Comparison of ENCODE assay signal across 6 fruit fly cellular contexts in the genomic region with DNA sequence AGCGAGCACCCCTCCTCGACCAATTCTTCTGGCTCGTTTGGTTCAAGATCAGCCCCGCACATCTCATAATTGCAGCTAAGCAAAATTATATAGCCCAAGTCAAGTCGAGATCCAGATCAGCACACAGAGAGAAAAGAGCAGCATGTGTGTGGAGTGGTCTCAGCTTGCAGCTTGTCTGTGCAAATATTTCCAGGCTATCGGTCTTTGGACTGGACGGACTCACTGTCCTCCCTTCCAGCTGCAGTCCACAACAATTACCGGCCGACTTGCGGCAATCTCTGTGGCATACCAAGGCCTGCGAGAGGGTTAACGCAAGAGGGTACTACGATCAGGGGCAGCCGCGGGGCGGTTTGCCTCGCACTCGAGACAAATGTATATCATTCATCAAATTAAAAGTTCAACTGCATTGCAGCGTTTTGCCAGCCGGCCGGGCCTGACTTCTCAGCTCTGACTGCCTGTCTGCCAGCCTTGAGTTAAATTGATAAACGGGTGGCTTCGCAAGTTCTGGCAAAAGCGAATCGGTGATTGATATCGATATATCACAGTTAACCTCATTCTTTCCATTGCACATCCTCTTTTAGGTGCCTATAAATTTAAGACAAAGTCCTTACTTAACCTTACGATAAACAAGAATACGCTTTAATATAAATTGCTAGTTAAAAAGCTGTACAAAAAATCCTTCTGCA.
TF ChIP-seq lines count a peak whose summit lies in the region.

No protein-coding gene starts in this region.

- TF ChIP-seq CTCF in whole organism, embryonic (GFP tag; optimal IDR thresholded peaks at IDR 0.05; lab: Kevin White, UChicago): no peak

TF ChIP-seq in whole organism, 6 proteins besides CTCF, POLR2A, EP300 and RAD21:
- TF ChIP-seq Dll (optimal IDR thresholded peaks at IDR 0.05; lab: Kevin White, UChicago) (peak; percentile 79), CG8478 (optimal IDR thresholded peaks at IDR 0.05; lab: Kevin White, UChicago) (no peak)

TF ChIP-seq in whole organism, adult, 20 proteins besides CTCF, POLR2A, EP300 and RAD21:
- TF ChIP-seq tj (GFP tag; optimal IDR thresholded peaks at IDR 0.05; lab: Kevin White, UChicago) (peak; percentile 56), CG5204 (GFP tag; optimal IDR thresholded peaks at IDR 0.05; lab: Kevin White, UChicago) (no peak)

TF ChIP-seq in whole organism, embryonic, 481 proteins besides CTCF, POLR2A, EP300 and RAD21:
- peak; percentile 23 for TF ChIP-seq Med (GFP tag; lab: Kevin White, UChicago)
- 0 out of 2 replicates have a peak, but pooled peaks have one; percentile 23 for TF ChIP-seq rib (GFP tag; IDR thresholded peaks at IDR 0.05; lab: Robert Waterston, UW)
- no peak for TF ChIP-seq pfk (GFP tag; optimal IDR thresholded peaks at IDR 0.05; lab: Kevin White, UChicago)
- TF ChIP-seq Optix (GFP tag; IDR thresholded peaks at IDR 0.05; lab: Robert Waterston, UW): 0 out of 3 replicates have a peak, but pooled peaks have one; percentile 6
- no peak for TF ChIP-seq Awh (GFP tag; IDR thresholded peaks at IDR 0.05; lab: Robert Waterston, UW)
- TF ChIP-seq shn (GFP tag; optimal IDR thresholded peaks at IDR 0.05; lab: Kevin White, UChicago): no peak

TF ChIP-seq in whole organism, prepupa, 60 proteins besides CTCF, POLR2A, EP300 and RAD21 (continues in another document):
- TF ChIP-seq Sox14 (GFP tag; optimal IDR thresholded peaks at IDR 0.05; lab: Kevin White, UChicago): no peak
- TF ChIP-seq Ets96B (tag; optimal IDR thresholded peaks at IDR 0.05; lab: Kevin White, UChicago): no peak
- no peak for TF ChIP-seq CG16779 (tag; optimal IDR thresholded peaks at IDR 0.05; lab: Kevin White, UChicago)
- TF ChIP-seq Sox15 (GFP tag; optimal IDR thresholded peaks at IDR 0.05; lab: Kevin White, UChicago): no peak
- peak; percentile 33 for TF ChIP-seq CG10631 (GFP tag; optimal IDR thresholded peaks at IDR 0.05; lab: Kevin White, UChicago)
- TF ChIP-seq CG34406 (GFP tag; optimal IDR thresholded peaks at IDR 0.05; lab: Kevin White, UChicago): no peak
- TF ChIP-seq CG6808 (GFP tag; optimal IDR thresholded peaks at IDR 0.05; lab: Kevin White, UChicago): no peak
- TF ChIP-seq Hr4 (GFP tag; optimal IDR thresholded peaks at IDR 0.05; lab: Kevin White, UChicago): no peak
- TF ChIP-seq CG31627 (GFP tag; optimal IDR thresholded peaks at IDR 0.05; lab: Kevin White, UChicago): no peak
- TF ChIP-seq CG11294 (GFP tag; IDR thresholded peaks at IDR 0.05; lab: Robert Waterston, UW): no peak
- TF ChIP-seq CG7368 (GFP tag; optimal IDR thresholded peaks at IDR 0.05; lab: Kevin White, UChicago): no peak
- TF ChIP-seq fd85E (GFP tag; optimal IDR thresholded peaks at IDR 0.05; lab: Kevin White, UChicago): no peak
- no peak for TF ChIP-seq Eip93F (GFP tag; optimal IDR thresholded peaks at IDR 0.05; lab: Kevin White, UChicago)
- no peak for TF ChIP-seq Eip75B (GFP tag; optimal IDR thresholded peaks at IDR 0.05; lab: Kevin White, UChicago)
- TF ChIP-seq Lpt (GFP tag; optimal IDR thresholded peaks at IDR 0.05; lab: Kevin White, UChicago): no peak
- no peak for TF ChIP-seq CG8119 (GFP tag; IDR thresholded peaks at IDR 0.05; lab: Robert Waterston, UW)
- TF ChIP-seq spab (GFP tag; optimal IDR thresholded peaks at IDR 0.05; lab: Kevin White, UChicago): no peak
- TF ChIP-seq Hr38 (GFP tag; optimal IDR thresholded peaks at IDR 0.05; lab: Kevin White, UChicago): no peak
- TF ChIP-seq topi (GFP tag; optimal IDR thresholded peaks at IDR 0.05; lab: Kevin White, UChicago): peak; percentile 40
- TF ChIP-seq Smox (GFP tag; optimal IDR thresholded peaks at IDR 0.05; lab: Kevin White, UChicago): no peak
- peak; percentile 3 for TF ChIP-seq fd59A (GFP tag; optimal IDR thresholded peaks at IDR 0.05; lab: Kevin White, UChicago)
- no peak for TF ChIP-seq Hr39 (GFP tag; optimal IDR thresholded peaks at IDR 0.05; lab: Kevin White, UChicago)
- TF ChIP-seq CG9139 (GFP tag; optimal IDR thresholded peaks at IDR 0.05; lab: Kevin White, UChicago): no peak
- TF ChIP-seq ss (GFP tag; optimal IDR thresholded peaks at IDR 0.05; lab: Kevin White, UChicago): peak in 1 of 2 experiments; percentile 39
- TF ChIP-seq Ets21C (GFP tag; optimal IDR thresholded peaks at IDR 0.05; lab: Kevin White, UChicago): no peak

TF ChIP-seq in whole organism, pupa, 21 proteins besides CTCF, POLR2A, EP300 and RAD21:
- TF ChIP-seq Pif1A (GFP tag; optimal IDR thresholded peaks at IDR 0.05; lab: Kevin White, UChicago) (no peak), CG17806 (tag; optimal IDR thresholded peaks at IDR 0.05; lab: Kevin White, UChicago) (no peak), CG32121 (GFP tag; IDR thresholded peaks at IDR 0.05; lab: Robert Waterston, UW) (no peak), CG14655 (GFP tag; optimal IDR thresholded peaks at IDR 0.05; lab: Kevin White, UChicago) (peak; percentile 40), fd96Ca (GFP tag; IDR thresholded peaks at IDR 0.05; lab: Robert Waterston, UW) (0 out of 3 replicates have a peak, but pooled peaks have one; percentile 30), Snoo (tag; optimal IDR thresholded peaks at IDR 0.05; lab: Kevin White, UChicago) (no peak), D1 (tag; optimal IDR thresholded peaks at IDR 0.05; lab: Kevin White, UChicago) (peak; percentile 17), CG13204 (GFP tag; optimal IDR thresholded peaks at IDR 0.05; lab: Kevin White, UChicago) (peak; percentile 17), gl (tag; optimal IDR thresholded peaks at IDR 0.05; lab: Kevin White, UChicago) (no peak), CG10348 (GFP tag; IDR thresholded peaks at IDR 0.05; lab: Robert Waterston, UW) (no peak), CG8159 (tag; optimal IDR thresholded peaks at IDR 0.05; lab: Kevin White, UChicago) (no peak), Pif1B (GFP tag; optimal IDR thresholded peaks at IDR 0.05; lab: Kevin White, UChicago) (no peak), CG34367 (tag; optimal IDR thresholded peaks at IDR 0.05; lab: Kevin White, UChicago) (no peak), rn (GFP tag; IDR thresholded peaks at IDR 0.05; lab: Robert Waterston, UW) (no peak), CG15710 (tag; optimal IDR thresholded peaks at IDR 0.05; lab: Kevin White, UChicago) (no peak), CG8301 (tag; optimal IDR thresholded peaks at IDR 0.05; lab: Kevin White, UChicago) (no peak), Ets98B (GFP tag; IDR thresholded peaks at IDR 0.05; lab: Robert Waterston, UW) (no peak), CG9948 (tag; optimal IDR thresholded peaks at IDR 0.05; lab: Kevin White, UChicago) (no peak), CG12605 (GFP tag; IDR thresholded peaks at IDR 0.05; lab: Robert Waterston, UW) (no peak), CG4496 (GFP tag; IDR thresholded peaks at IDR 0.05; lab: Robert Waterston, UW) (0 out of 3 replicates have a peak, but pooled peaks have one; percentile 27), EcR (GFP tag; optimal IDR thresholded peaks at IDR 0.05; lab: Kevin White, UChicago) (peak; percentile 32)

TF ChIP-seq in whole organism, wandering third instar larva, 38 proteins besides CTCF, POLR2A, EP300 and RAD21:
- no peak for TF ChIP-seq GATAd (GFP tag; optimal IDR thresholded peaks at IDR 0.05; lab: Kevin White, UChicago)
- TF ChIP-seq Rel (GFP tag; optimal IDR thresholded peaks at IDR 0.05; lab: Kevin White, UChicago): peak; percentile 46
- no peak for TF ChIP-seq Rel (tag; optimal IDR thresholded peaks at IDR 0.05; lab: Kevin White, UChicago)
- no peak for TF ChIP-seq usp (GFP tag; optimal IDR thresholded peaks at IDR 0.05; lab: Kevin White, UChicago)
- no peak for TF ChIP-seq CG32264 (GFP tag; optimal IDR thresholded peaks at IDR 0.05; lab: Kevin White, UChicago)
- TF ChIP-seq sv (GFP tag; optimal IDR thresholded peaks at IDR 0.05; lab: Kevin White, UChicago): no peak
- peak; percentile 19 for TF ChIP-seq psq (GFP tag; optimal IDR thresholded peaks at IDR 0.05; lab: Kevin White, UChicago)
TF ChIP-seq in whole organism, wandering third instar larva: peak in this region for 2.
